Worm (Caenorhabditis elegans) whole organism, L1 larva: Measurements from ENCODE around the gene srab-21.
"Not testable (repeated sequence)": the region's sequence is repeated elsewhere in the genome, so short reads cannot be mapped to it uniquely, and the experiment has no call there.

Experiments used
- F16B12.6 ChIP-seq: fragments of 150-350 bp; optimal IDR thresholded peaks from 2 replicates; lab custom pipeline; 2014; ENCODE audit warnings: missing biosample characterization, missing genetic modification characterization
- blmp-1 ChIP-seq: fragments of 150-350 bp; optimal IDR thresholded peaks from 2 replicates; lab custom pipeline; 2014; ENCODE audit warnings: missing biosample characterization, missing genetic modification characterization
- ceh-63 ChIP-seq: fragments of 200-800 bp; sonication (Bioruptor generic); optimal IDR thresholded peaks from 2 replicates; lab custom pipeline; 2018; ENCODE audit warnings: mild to moderate bottlenecking, missing genetic modification characterization, missing compliant biosample characterization
- ceh-82 ChIP-seq, 3 experiments: fragments of 150-350 bp in 1 of 3; sonication (generic microtip) in 2 of 3; optimal IDR thresholded peaks; 2 replicates each; lab custom pipeline; 2014 to 2017; ENCODE audit warnings: missing biosample characterization in 3 of 3, missing genetic modification characterization in 3 of 3
- dpl-1 ChIP-seq, 3 experiments: fragments of 150-350 bp in 2 of 3; sonication (generic microtip) in 1 of 3; optimal IDR thresholded peaks; 2 replicates each; lab custom pipeline; 2014 to 2017; ENCODE audit warnings: missing biosample characterization in 3 of 3, missing genetic modification characterization in 3 of 3, missing genetic modification reagents in 3 of 3
- dsc-1 ChIP-seq: sonication (generic microtip); optimal IDR thresholded peaks from 2 replicates; lab custom pipeline; 2016; ENCODE audit warnings: mild to moderate bottlenecking, missing genetic modification characterization, missing compliant biosample characterization
- efl-1 ChIP-seq, 4 experiments: fragments of 150-350 bp; optimal IDR thresholded peaks in 3 of 4; peaks in 1 of 4; 1 replicate in 1 of 4; 2 replicates in 3 of 4; lab custom pipeline; 2014; ENCODE audit warnings: missing biosample characterization in 2 of 4, missing genetic modification characterization in 2 of 4, missing genetic modification reagents in 2 of 4
- egl-13 ChIP-seq: sonication (generic microtip); optimal IDR thresholded peaks from 2 replicates; lab custom pipeline; 2016; ENCODE audit warnings: missing genotype, missing genetic modification reagents, missing genetic modification characterization, missing compliant biosample characterization
- egl-27 ChIP-seq, 2 experiments: fragments of 150-350 bp in 1 of 2; sonication (generic microtip); optimal IDR thresholded peaks; 3 replicates each; lab custom pipeline; 2017 to 2018; ENCODE audit warnings: missing biosample characterization in 2 of 2, missing genetic modification characterization in 2 of 2, missing genetic modification reagents in 2 of 2
- elt-2 ChIP-seq: sonication (generic microtip); optimal IDR thresholded peaks from 2 replicates; lab custom pipeline; 2016; ENCODE audit warnings: missing genetic modification characterization, mild to moderate bottlenecking, inconsistent platforms, missing compliant biosample characterization, missing genetic modification reagents
- fkh-10 ChIP-seq: sonication (generic microtip); optimal IDR thresholded peaks from 2 replicates; lab custom pipeline; 2017; ENCODE audit warnings: missing biosample characterization, missing genetic modification reagents, missing genetic modification characterization
- fkh-4 ChIP-seq: sonication (generic microtip); optimal IDR thresholded peaks from 2 replicates; lab custom pipeline; 2016; ENCODE audit warnings: missing compliant biosample characterization, missing genetic modification characterization, borderline replicate concordance
- fos-1 ChIP-seq: fragments of 150-350 bp; optimal IDR thresholded peaks from 2 replicates; lab custom pipeline; 2014; ENCODE audit warnings: missing biosample characterization, missing genetic modification characterization
- hlh-17 ChIP-seq: fragments of 200-800 bp; sonication (Bioruptor generic); optimal IDR thresholded peaks from 2 replicates; lab custom pipeline; 2018; ENCODE audit warnings: missing genetic modification characterization, mild to moderate bottlenecking, missing compliant biosample characterization, moderate library complexity, borderline replicate concordance
- hpl-2 ChIP-seq: fragments of 150-350 bp; optimal IDR thresholded peaks from 2 replicates; lab custom pipeline; 2014; ENCODE audit warnings: missing biosample characterization, missing genetic modification reagents, missing genetic modification characterization
- irx-1 ChIP-seq: sonication (generic microtip); optimal IDR thresholded peaks from 2 replicates; lab custom pipeline; 2016; ENCODE audit warnings: missing genetic modification characterization, missing compliant biosample characterization
- jun-1 ChIP-seq: fragments of 150-350 bp; optimal IDR thresholded peaks from 2 replicates; lab custom pipeline; 2014; ENCODE audit warnings: missing biosample characterization, missing genetic modification reagents, missing genetic modification characterization
- lin-15B ChIP-seq: fragments of 150-350 bp; sonication (generic microtip); optimal IDR thresholded peaks from 3 replicates; lab custom pipeline; 2014; ENCODE audit warnings: missing biosample characterization, missing genetic modification characterization
- lir-3 ChIP-seq: sonication (generic microtip); optimal IDR thresholded peaks from 2 replicates; lab custom pipeline; 2016; ENCODE audit warnings: mild to moderate bottlenecking, missing genetic modification characterization, moderate library complexity, missing compliant biosample characterization; ENCODE audit not compliant: poor library complexity
- nhr-11 ChIP-seq: fragments of 150-350 bp; optimal IDR thresholded peaks from 2 replicates; lab custom pipeline; 2014; ENCODE audit warnings: missing biosample characterization, missing genetic modification characterization
- nhr-237 ChIP-seq: fragments of 150-350 bp; optimal IDR thresholded peaks from 2 replicates; lab custom pipeline; 2014; ENCODE audit warnings: missing biosample characterization, missing genetic modification characterization
- nhr-76 ChIP-seq: sonication (generic microtip); optimal IDR thresholded peaks from 2 replicates; lab custom pipeline; 2017; ENCODE audit warnings: missing biosample characterization, missing genetic modification characterization
- nhr-84 ChIP-seq: sonication (generic microtip); optimal IDR thresholded peaks from 2 replicates; lab custom pipeline; 2017; ENCODE audit warnings: missing biosample characterization, missing genetic modification characterization
- pag-3 ChIP-seq: sonication (generic microtip); optimal IDR thresholded peaks from 2 replicates; lab custom pipeline; 2017; ENCODE audit warnings: missing genetic modification characterization, mild to moderate bottlenecking, missing compliant biosample characterization, antibody characterized with exemption, borderline replicate concordance; ENCODE audit not compliant: insufficient read depth
- pax-3 ChIP-seq: fragments of 200-800 bp; sonication (Bioruptor generic); optimal IDR thresholded peaks from 2 replicates; lab custom pipeline; 2018; ENCODE audit warnings: mild to moderate bottlenecking, missing genetic modification characterization, moderate library complexity, missing compliant biosample characterization
- snpc-4 ChIP-seq: fragments of 150-350 bp; optimal IDR thresholded peaks from 2 replicates; lab custom pipeline; 2014; ENCODE audit warnings: missing biosample characterization, missing genetic modification characterization
- sox-4 ChIP-seq: sonication (generic microtip); optimal IDR thresholded peaks from 2 replicates; lab custom pipeline; 2016; ENCODE audit warnings: missing genetic modification characterization, missing compliant biosample characterization
- sup-37 ChIP-seq: fragments of 200-800 bp; sonication (Bioruptor generic); optimal IDR thresholded peaks from 2 replicates; lab custom pipeline; 2018; ENCODE audit warnings: mild to moderate bottlenecking, missing genetic modification characterization, missing compliant biosample characterization
- unc-130 ChIP-seq: fragments of 150-350 bp; optimal IDR thresholded peaks from 2 replicates; lab custom pipeline; 2017; ENCODE audit warnings: missing biosample characterization, missing genetic modification characterization, inconsistent platforms
- unc-30 ChIP-seq: sonication (generic microtip); optimal IDR thresholded peaks from 2 replicates; lab custom pipeline; 2017; ENCODE audit warnings: missing biosample characterization, missing genetic modification characterization
- unc-62 ChIP-seq: fragments of 150-350 bp; optimal IDR thresholded peaks from 2 replicates; lab custom pipeline; 2014; ENCODE audit warnings: missing biosample characterization, missing genetic modification reagents, missing genetic modification characterization
- vab-15 ChIP-seq: sonication (generic microtip); optimal IDR thresholded peaks from 2 replicates; lab custom pipeline; 2017; ENCODE audit warnings: missing genotype, mild to moderate bottlenecking, missing genetic modification characterization, missing compliant biosample characterization
- xbp-1 ChIP-seq: sonication (generic microtip); optimal IDR thresholded peaks from 2 replicates; lab custom pipeline; 2016; ENCODE audit warnings: missing genetic modification characterization, missing compliant biosample characterization
- ztf-4 ChIP-seq: fragments of 150-350 bp; optimal IDR thresholded peaks from 2 replicates; lab custom pipeline; 2014; ENCODE audit warnings: missing biosample characterization, missing genetic modification characterization

srab-21 gene

DNA sequence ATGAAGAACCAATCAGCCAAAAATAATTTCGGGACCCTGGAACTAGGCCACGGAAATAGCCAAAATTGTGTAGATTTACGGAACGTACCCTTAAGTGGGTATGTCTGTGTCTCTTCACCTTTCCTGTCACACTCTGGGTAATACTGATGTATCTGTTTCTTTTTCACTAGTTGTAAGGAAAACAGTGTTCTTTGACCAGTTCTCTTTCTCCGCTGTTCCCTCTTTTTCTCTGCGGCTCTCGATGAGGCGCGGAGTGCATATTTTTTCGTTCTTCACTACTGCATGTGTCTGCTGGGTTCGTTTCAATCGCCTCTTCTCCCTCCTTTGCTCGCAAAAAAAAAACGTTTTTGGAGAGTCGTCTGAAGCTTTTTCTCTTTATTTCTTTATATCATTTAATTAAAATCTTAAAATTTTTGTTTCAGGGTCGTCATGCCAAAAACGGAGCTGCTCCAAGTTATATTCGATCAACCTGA lies 14.1 kb downstream of the srab-21 start, which contains the start of gene arrd-22 (continued):
- TF ChIP-seq vab-15 (tag; lab: Kevin White, UChicago) (no peak), pag-3 (tag; lab: Kevin White, UChicago) (no peak), sup-37 (GFP tag; lab: Kevin White, UChicago) (no peak), blmp-1 (tag; lab: Kevin White, UChicago) (peak; percentile 38), fos-1 (tag; lab: Kevin White, UChicago) (no peak), irx-1 (tag; lab: Kevin White, UChicago) (no peak), ceh-63 (no peak), F16B12.6 (tag; lab: Kevin White, UChicago) (no peak), snpc-4 (no peak), sox-4 (no peak), lir-3 (no peak), elt-2 (tag; lab: Kevin White, UChicago) (no peak), unc-62 (no peak), nhr-237 (no peak), dsc-1 (no peak)

DNA sequence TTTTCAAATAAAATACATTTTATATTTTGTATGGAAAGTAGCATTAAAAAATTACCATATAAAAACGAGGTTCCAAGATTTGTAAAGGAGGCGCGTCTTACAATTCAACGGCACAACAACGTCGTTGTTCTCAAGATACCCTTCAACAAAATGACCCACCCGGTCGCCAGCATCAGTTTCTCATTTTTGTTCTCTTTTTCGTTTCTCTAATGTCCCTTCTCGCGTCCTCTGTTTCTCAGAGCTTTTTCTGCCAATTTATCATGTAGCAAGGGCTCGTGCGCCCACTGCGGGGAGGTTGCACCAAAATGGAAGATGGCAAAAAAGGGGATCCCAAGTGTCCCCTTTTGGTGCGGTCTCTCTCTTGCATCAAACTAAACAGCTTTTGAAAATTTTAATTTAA lies 14.7 kb downstream of the srab-21 start:
- TF ChIP-seq egl-13 (tag; lab: Kevin White, UChicago), result no peak
- peak; percentile 14 for TF ChIP-seq dsc-1

DNA sequence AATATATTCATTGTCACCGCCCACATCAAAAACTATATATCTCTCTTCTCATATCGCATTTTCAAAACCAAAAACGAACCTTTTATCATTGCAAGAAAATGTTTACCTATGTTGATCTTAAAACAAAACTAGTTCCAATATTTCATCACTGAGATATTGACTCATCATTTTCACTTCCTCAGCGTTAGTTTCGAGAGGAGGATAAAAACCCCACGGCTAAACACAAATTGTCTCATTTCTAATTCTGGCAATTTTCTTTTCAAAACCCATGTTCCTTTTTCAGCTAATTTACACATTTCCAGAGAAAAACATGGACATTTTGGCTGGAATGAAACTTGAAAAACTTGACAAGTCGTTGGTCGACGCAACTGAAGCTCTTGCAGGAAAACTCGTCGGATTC lies 15.6 kb downstream of the srab-21 start, which contains the start of gene T20D4.7:
Gene T20D4.7, plus strand, starts transcription at position 301 of the 400 bp plus-strand sequence.
- TF ChIP-seq xbp-1 (tag; lab: Kevin White, UChicago), result no peak
- no peak for TF ChIP-seq unc-30
- no peak for TF ChIP-seq jun-1 (tag; lab: Kevin White, UChicago)
- TF ChIP-seq fkh-10, result no peak
- no peak for TF ChIP-seq dpl-1 (GFP tag; optimal IDR thresholded peaks at IDR 0.05; lab: Kevin White, UChicago)
- no peak for TF ChIP-seq hlh-17 (GFP tag; lab: Kevin White, UChicago)
- no peak for TF ChIP-seq pax-3
- TF ChIP-seq pag-3 (tag; lab: Kevin White, UChicago), result no peak
- TF ChIP-seq hpl-2 (GFP tag; lab: Kevin White, UChicago), result no peak
- no peak for TF ChIP-seq unc-130 (tag; lab: Kevin White, UChicago)
- no peak for TF ChIP-seq nhr-76
- TF ChIP-seq egl-27 (tag; optimal IDR thresholded peaks at IDR 0.05; lab: Kevin White, UChicago), result no peak
- TF ChIP-seq efl-1 (optimal IDR thresholded peaks at IDR 0.05; lab: Kevin White, UChicago), result no peak
- no peak for TF ChIP-seq efl-1 (GFP tag; optimal IDR thresholded peaks at IDR 0.05 in 1 of 2; lab: Kevin White, UChicago)
- TF ChIP-seq nhr-11, result no peak

DNA sequence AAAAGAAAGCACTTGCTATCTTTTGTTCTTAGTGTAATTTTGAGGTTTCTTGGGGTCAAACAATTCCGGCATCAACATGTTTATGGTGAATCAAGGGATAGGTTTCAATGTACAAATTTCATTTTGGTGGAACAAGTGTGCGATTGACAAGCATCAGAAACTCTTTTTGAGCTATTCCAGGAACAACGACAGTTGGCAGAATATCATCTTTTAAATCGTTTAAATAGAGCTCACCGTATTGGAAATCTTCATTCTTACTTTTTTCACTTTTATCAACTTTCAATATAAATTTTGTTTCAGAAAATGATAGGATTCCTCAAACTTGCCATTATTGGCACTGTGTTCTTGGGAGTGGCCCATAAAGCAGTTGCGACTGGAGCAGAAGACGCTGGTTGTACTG lies 24.3 kb downstream of the srab-21 start, which contains the start of gene T20D4.10:
Gene T20D4.10, plus strand, starts transcription at position 301 of the 400 bp plus-strand sequence.
- TF ChIP-seq ztf-4 (tag; lab: Kevin White, UChicago); sox-4; pag-3 (tag; lab: Kevin White, UChicago): not testable (repeated sequence)

DNA sequence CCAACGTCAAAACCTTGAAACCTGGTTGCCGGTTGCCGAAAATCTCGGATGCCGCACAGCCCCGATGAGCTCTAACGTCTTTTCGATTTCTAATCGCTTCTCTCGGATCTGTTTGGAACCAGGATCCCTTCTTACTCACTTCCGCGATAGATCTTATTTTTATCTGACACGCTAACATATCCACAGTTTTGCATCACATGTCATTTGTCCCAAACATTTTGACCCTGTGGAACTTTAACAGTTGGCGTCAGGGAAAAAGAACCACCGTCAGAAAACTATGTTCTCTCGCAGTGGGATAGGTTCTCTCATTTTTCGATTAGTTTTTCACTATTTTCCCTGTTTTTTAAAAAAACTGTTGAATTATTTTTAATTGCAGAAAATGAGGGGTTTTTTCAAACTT lies 25.9 kb downstream of the srab-21 start, which contains the start of gene T20D4.11:
Gene T20D4.11, plus strand, starts transcription at position 377 of the 400 bp plus-strand sequence.
- no peak for TF ChIP-seq pag-3 (tag; lab: Kevin White, UChicago)
- TF ChIP-seq fkh-4 (tag; lab: Kevin White, UChicago), result no peak
- no peak for TF ChIP-seq nhr-84 (tag; lab: Kevin White, UChicago)
- TF ChIP-seq ceh-82 (tag; optimal IDR thresholded peaks at IDR 0.05; lab: Kevin White, UChicago), result no peak
- TF ChIP-seq lin-15B, result no peak
